Worm (Caenorhabditis elegans): ENCODE measurements around the gene B0507.1.

DNA sequence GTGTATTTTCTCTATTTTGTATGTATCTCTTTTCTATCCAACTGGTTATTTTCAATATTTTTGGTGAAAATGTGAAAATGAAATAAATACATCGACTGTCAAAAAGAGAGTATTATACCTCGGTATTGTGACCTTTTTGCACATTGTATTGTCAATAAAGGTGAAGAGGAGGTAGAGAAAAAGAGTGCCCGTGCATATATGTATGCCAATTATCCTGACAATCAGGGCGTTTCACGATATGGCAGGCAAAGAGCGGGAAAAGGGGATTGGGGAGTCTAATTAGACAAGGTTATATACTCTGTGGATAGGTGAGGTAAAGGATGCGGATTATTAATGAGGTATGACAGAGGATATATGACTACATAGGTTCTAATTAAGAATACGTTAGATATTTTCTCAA is 20.5 kb downstream of the B0507.1 start:
- no peak for TF ChIP-seq elt-1 (tag; optimal IDR thresholded peaks at IDR 0.05; ENCODE audit: borderline replicate concordance, insufficient read depth)
- no peak for TF ChIP-seq unc-62 (GFP tag; optimal IDR thresholded peaks at IDR 0.05)
- TF ChIP-seq pha-4 (tag; optimal IDR thresholded peaks at IDR 0.05) = peak; percentile 46
- no peak for TF ChIP-seq mep-1 (tag; optimal IDR thresholded peaks at IDR 0.05)
- no peak for TF ChIP-seq sem-2 (GFP tag; optimal IDR thresholded peaks at IDR 0.05)
- no peak for TF ChIP-seq nhr-28 (tag; optimal IDR thresholded peaks at IDR 0.05)
- no peak for TF ChIP-seq ztf-11 (tag; optimal IDR thresholded peaks at IDR 0.05)
- TF ChIP-seq cnd-1 (tag; optimal IDR thresholded peaks at IDR 0.05) = no peak
- TF ChIP-seq lsy-2 (tag; optimal IDR thresholded peaks at IDR 0.05) = no peak
